Worm (Caenorhabditis elegans): ENCODE data around the gene xbx-5.

The xbx-5 gene

DNA sequence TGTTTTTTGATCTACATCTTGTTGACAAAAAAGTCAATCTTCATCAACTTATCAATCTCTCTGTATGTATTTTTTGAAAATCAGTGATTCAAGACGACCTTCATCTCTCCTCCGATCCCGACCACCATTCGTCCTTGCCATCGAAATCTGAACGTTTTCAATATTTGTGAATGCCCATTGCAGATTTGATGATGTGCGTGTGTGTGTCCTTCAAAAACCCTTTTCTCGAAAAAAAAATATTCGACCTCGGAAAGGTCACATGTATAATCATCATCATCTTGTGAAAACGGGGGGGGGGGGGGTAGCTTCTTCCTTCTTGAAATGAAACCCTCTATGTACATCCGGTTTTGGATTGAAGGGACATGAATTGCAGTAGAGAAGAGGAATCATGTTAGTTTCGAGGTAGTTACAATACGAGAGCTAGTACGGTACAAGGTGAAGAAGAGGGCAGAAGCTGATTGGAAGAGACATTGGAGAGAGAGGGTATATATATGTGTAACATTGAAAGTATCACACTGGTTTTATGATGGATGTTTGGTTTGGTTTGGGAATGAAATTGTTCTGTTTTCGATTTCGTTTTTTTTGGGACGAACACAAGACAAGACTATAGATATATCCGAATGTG lies 8.2 kb upstream of the xbx-5 start (continued):
- TF ChIP-seq Y55F3AM.14 (GFP tag; optimal IDR thresholded peaks at IDR 0.05): no peak
- no peak for TF ChIP-seq nhr-23 (tag; optimal IDR thresholded peaks at IDR 0.05)
- TF ChIP-seq ztf-1 (GFP tag; conservative IDR thresholded peaks at IDR 0.05): no peak
- TF ChIP-seq sma-3 (GFP tag; optimal IDR thresholded peaks at IDR 0.05): peak; percentile 13
- TF ChIP-seq nhr-21 (tag; optimal IDR thresholded peaks at IDR 0.05): no peak

ce11 chrIII:3811375-3811924 lies 7.2 kb upstream of the xbx-5 start:
- TF ChIP-seq nhr-23 (tag; optimal IDR thresholded peaks at IDR 0.05): no peak
- peak; percentile 23 for TF ChIP-seq F13H6.1 (tag; optimal IDR thresholded peaks at IDR 0.05)
- TF ChIP-seq C34F6.9 (tag; optimal IDR thresholded peaks at IDR 0.05): no peak
- TF ChIP-seq alr-1 (tag; optimal IDR thresholded peaks at IDR 0.05): no peak
- TF ChIP-seq mbf-1 (tag; optimal IDR thresholded peaks at IDR 0.05): no peak
- no peak for TF ChIP-seq ztf-4 (tag; optimal IDR thresholded peaks at IDR 0.05)
- TF ChIP-seq sem-4 (tag; optimal IDR thresholded peaks at IDR 0.05): no peak
- TF ChIP-seq fos-1 (tag; optimal IDR thresholded peaks at IDR 0.05): peak; percentile 34
- TF ChIP-seq elt-3 (tag; optimal IDR thresholded peaks at IDR 0.05): no peak
- TF ChIP-seq unc-62 (GFP tag; optimal IDR thresholded peaks at IDR 0.05): no peak
- TF ChIP-seq dmd-4 (tag; optimal IDR thresholded peaks at IDR 0.05): no peak
- no peak for TF ChIP-seq peb-1 (tag; optimal IDR thresholded peaks at IDR 0.05)
- no peak for TF ChIP-seq unc-39 (tag; optimal IDR thresholded peaks at IDR 0.05)
- peak; percentile 87 for TF ChIP-seq nhr-25 (tag; optimal IDR thresholded peaks at IDR 0.05)
- TF ChIP-seq nhr-12 (tag; optimal IDR thresholded peaks at IDR 0.05): no peak
- no peak for TF ChIP-seq unc-55 (GFP tag; optimal IDR thresholded peaks at IDR 0.05)
- TF ChIP-seq nhr-6 (tag; optimal IDR thresholded peaks at IDR 0.05): no peak
- no peak for TF ChIP-seq blmp-1 (tag; optimal IDR thresholded peaks at IDR 0.05; ENCODE audit: insufficient read depth)
- no peak for TF ChIP-seq ztf-1 (GFP tag; conservative IDR thresholded peaks at IDR 0.05)
- TF ChIP-seq ama-1 (optimal IDR thresholded peaks at IDR 0.05): no peak
- TF ChIP-seq ceh-16 (tag; optimal IDR thresholded peaks at IDR 0.05): peak; percentile 26
- TF ChIP-seq sma-9 (GFP tag; optimal IDR thresholded peaks at IDR 0.05): peak; percentile 22
- TF ChIP-seq sma-9 (tag; optimal IDR thresholded peaks at IDR 0.05): no peak
- no peak for TF ChIP-seq lin-39 (tag; optimal IDR thresholded peaks at IDR 0.05)
- TF ChIP-seq mab-5 (tag; optimal IDR thresholded peaks at IDR 0.05): no peak
- no peak for TF ChIP-seq nhr-11 (tag; optimal IDR thresholded peaks at IDR 0.05)
- no peak for TF ChIP-seq ZK546.5 (tag; optimal IDR thresholded peaks at IDR 0.05)
- TF ChIP-seq crh-2 (tag; optimal IDR thresholded peaks at IDR 0.05): peak; percentile 18
- no peak for TF ChIP-seq elt-1 (tag; optimal IDR thresholded peaks at IDR 0.05)
- peak; percentile 31 for TF ChIP-seq nhr-129 (tag; optimal IDR thresholded peaks at IDR 0.05)
- TF ChIP-seq R02D3.7 (tag; optimal IDR thresholded peaks at IDR 0.05): no peak
- no peak for TF ChIP-seq mdl-1 (tag; optimal IDR thresholded peaks at IDR 0.05)
- TF ChIP-seq sma-3 (GFP tag; optimal IDR thresholded peaks at IDR 0.05): peak; percentile 47

DNA sequence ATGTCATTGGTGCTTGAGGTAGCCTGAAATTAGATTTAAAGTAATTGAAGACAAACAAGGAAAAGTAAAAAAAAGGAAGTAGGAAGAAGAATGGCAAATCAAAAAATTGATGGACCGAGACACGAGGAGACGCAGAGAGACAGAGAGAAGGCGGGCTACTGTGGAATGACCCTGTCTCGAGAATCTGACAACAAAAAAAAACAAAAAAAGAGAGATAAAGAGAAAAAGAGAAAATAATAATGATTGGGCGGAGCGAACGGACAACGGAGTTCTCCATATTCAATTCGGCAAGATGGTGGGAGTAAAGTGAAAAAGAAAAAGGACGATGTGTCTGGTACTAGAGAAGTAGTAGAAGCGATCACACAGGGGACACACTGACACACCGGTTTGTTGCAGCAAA lies 4.7 kb upstream of the xbx-5 start, which contains the start of gene toh-1:
toh-1 (minus strand) TSS at position 23 of the 400 bp plus-strand sequence.
- TF ChIP-seq sma-3 (GFP tag; optimal IDR thresholded peaks at IDR 0.05) (peak; percentile 11), nhr-6 (tag; optimal IDR thresholded peaks at IDR 0.05) (no peak), blmp-1 (tag; optimal IDR thresholded peaks at IDR 0.05; ENCODE audit: insufficient read depth) (peak; percentile 34), lsy-2 (tag; optimal IDR thresholded peaks at IDR 0.05) (no peak), egl-27 (tag; optimal IDR thresholded peaks at IDR 0.05) (no peak), unc-62 (GFP tag; optimal IDR thresholded peaks at IDR 0.05) (no peak), sma-9 (GFP tag; optimal IDR thresholded peaks at IDR 0.05) (no peak), sma-9 (tag; optimal IDR thresholded peaks at IDR 0.05) (no peak), nhr-25 (tag; optimal IDR thresholded peaks at IDR 0.05) (peak; percentile 70), crh-2 (tag; optimal IDR thresholded peaks at IDR 0.05) (peak; percentile 19)

DNA sequence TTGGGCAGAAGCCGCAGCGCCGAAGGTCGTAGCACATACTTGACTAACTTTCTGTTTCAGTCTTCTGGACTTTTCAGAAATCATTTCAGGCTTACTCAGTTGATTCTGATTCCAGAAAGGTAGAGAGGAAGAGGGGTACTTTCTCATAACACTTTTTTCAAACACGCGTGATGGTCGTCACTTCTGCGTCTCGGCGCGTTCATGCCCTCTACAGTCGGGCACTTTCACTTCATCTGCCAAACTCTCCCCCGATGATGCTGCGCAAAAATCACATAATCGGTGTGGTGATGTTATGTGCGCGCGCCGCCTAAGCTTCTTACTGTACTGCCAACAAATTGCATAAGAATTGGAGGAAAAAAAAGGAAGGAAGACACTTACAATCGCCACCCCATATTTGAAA lies 3.3 kb upstream of the xbx-5 start:
- TF ChIP-seq aly-2 (tag; optimal IDR thresholded peaks at IDR 0.05): no peak
- peak; percentile 16 for TF ChIP-seq nhr-129 (tag; optimal IDR thresholded peaks at IDR 0.05)
- peak; percentile 50 for TF ChIP-seq blmp-1 (tag; optimal IDR thresholded peaks at IDR 0.05; ENCODE audit: insufficient read depth)
- no peak for TF ChIP-seq ama-1 (optimal IDR thresholded peaks at IDR 0.05)
- TF ChIP-seq Y55F3AM.14 (GFP tag; optimal IDR thresholded peaks at IDR 0.05): peak; percentile 33
- TF ChIP-seq sma-9 (GFP tag; optimal IDR thresholded peaks at IDR 0.05): no peak
- no peak for TF ChIP-seq sma-9 (tag; optimal IDR thresholded peaks at IDR 0.05)
